Worm (Caenorhabditis elegans) whole organism, L3 larva: ENCODE measurements around the gene nstp-3.
"Not testable (repeated sequence)": the region's sequence is repeated elsewhere in the genome, so short reads cannot be mapped to it uniquely, and the experiment has no call there.

Experiments
- R02D3.7 ChIP-seq: fragments of 150-350 bp; optimal IDR thresholded peaks from 2 replicates; lab custom pipeline; 2014; ENCODE audit warnings: missing biosample characterization, missing genetic modification characterization
- ZK546.5 ChIP-seq: sonication (generic microtip); optimal IDR thresholded peaks from 2 replicates; lab custom pipeline; 2017; ENCODE audit warnings: missing biosample characterization, missing genetic modification characterization
- aly-2 ChIP-seq: fragments of 150-350 bp; optimal IDR thresholded peaks from 2 replicates; lab custom pipeline; 2014; ENCODE audit warnings: missing biosample characterization, missing genetic modification characterization
- ama-1 ChIP-seq: fragments of 150-350 bp; optimal IDR thresholded peaks from 2 replicates; lab custom pipeline; 2018
- ceh-28 ChIP-seq: fragments of 150-350 bp; optimal IDR thresholded peaks from 2 replicates; lab custom pipeline; 2014; ENCODE audit warnings: missing biosample characterization, missing genetic modification reagents, missing genetic modification characterization
- ceh-82 ChIP-seq: fragments of 150-350 bp; optimal IDR thresholded peaks from 2 replicates; lab custom pipeline; 2014; ENCODE audit warnings: missing biosample characterization, missing genetic modification characterization
- ceh-9 ChIP-seq: sonication (generic microtip); optimal IDR thresholded peaks from 2 replicates; lab custom pipeline; 2018; ENCODE audit warnings: missing biosample characterization, missing genetic modification characterization
- daf-12 ChIP-seq: fragments of 150-350 bp; optimal IDR thresholded peaks from 2 replicates; lab custom pipeline; 2014; ENCODE audit warnings: missing biosample characterization, missing genetic modification reagents, missing genetic modification characterization
- egl-27 ChIP-seq: sonication (generic microtip); optimal IDR thresholded peaks from 4 replicates; lab custom pipeline; 2017; ENCODE audit warnings: missing biosample characterization, missing genetic modification reagents, missing genetic modification characterization
- egl-5 ChIP-seq: fragments of 150-350 bp; optimal IDR thresholded peaks from 2 replicates; lab custom pipeline; 2017; ENCODE audit warnings: missing biosample characterization, missing genetic modification reagents, missing genetic modification characterization, inconsistent platforms
- elt-1 ChIP-seq: fragments of 150-350 bp; optimal IDR thresholded peaks from 2 replicates; lab custom pipeline; 2014; ENCODE audit warnings: missing biosample characterization, missing genetic modification characterization
- elt-2 ChIP-seq: sonication (generic microtip); optimal IDR thresholded peaks from 2 replicates; lab custom pipeline; 2016; ENCODE audit warnings: missing genetic modification reagents, mild to moderate bottlenecking, missing genetic modification characterization, missing compliant biosample characterization
- fkh-2 ChIP-seq: fragments of 150-350 bp; optimal IDR thresholded peaks from 2 replicates; lab custom pipeline; 2014; ENCODE audit warnings: missing biosample characterization, missing genetic modification reagents, missing genetic modification characterization
- fos-1 ChIP-seq: fragments of 150-350 bp; optimal IDR thresholded peaks from 2 replicates; lab custom pipeline; 2014; ENCODE audit warnings: missing biosample characterization, missing genetic modification characterization
- hmg-11 ChIP-seq: sonication (generic microtip); optimal IDR thresholded peaks from 2 replicates; lab custom pipeline; 2016; ENCODE audit warnings: missing genetic modification characterization, missing compliant biosample characterization
- lin-15B ChIP-seq: fragments of 150-350 bp; optimal IDR thresholded peaks from 2 replicates; lab custom pipeline; 2014; ENCODE audit warnings: missing biosample characterization, missing genetic modification characterization
- lin-39 ChIP-seq: fragments of 150-350 bp; optimal IDR thresholded peaks from 2 replicates; lab custom pipeline; 2018; ENCODE audit warnings: missing biosample characterization, missing genetic modification reagents, missing genetic modification characterization
- lsy-12 ChIP-seq: sonication (generic microtip); optimal IDR thresholded peaks from 2 replicates; lab custom pipeline; 2016; ENCODE audit warnings: mild to moderate bottlenecking, missing genetic modification characterization, missing compliant biosample characterization
- mml-1 ChIP-seq: fragments of 150-350 bp; sonication (generic microtip); optimal IDR thresholded peaks from 3 replicates; lab custom pipeline; 2014; ENCODE audit warnings: missing biosample characterization, missing genetic modification characterization
- nhr-23 ChIP-seq: fragments of 150-350 bp; optimal IDR thresholded peaks from 2 replicates; lab custom pipeline; 2014; ENCODE audit warnings: missing biosample characterization, missing genetic modification reagents, missing genetic modification characterization
- nhr-237 ChIP-seq: fragments of 150-350 bp; optimal IDR thresholded peaks from 2 replicates; lab custom pipeline; 2014; ENCODE audit warnings: missing biosample characterization, missing genetic modification characterization
- nhr-25 ChIP-seq: sonication (generic microtip); optimal IDR thresholded peaks from 2 replicates; lab custom pipeline; 2017; ENCODE audit warnings: missing biosample characterization, missing genetic modification characterization
- nhr-28 ChIP-seq: fragments of 150-350 bp; optimal IDR thresholded peaks from 2 replicates; lab custom pipeline; 2014; ENCODE audit warnings: missing biosample characterization, missing genetic modification characterization
- nhr-43 ChIP-seq: sonication (generic microtip); optimal IDR thresholded peaks from 2 replicates; lab custom pipeline; 2016; ENCODE audit warnings: mild to moderate bottlenecking, missing genetic modification characterization, missing compliant biosample characterization; ENCODE audit not compliant: poor library complexity, severe bottlenecking
- nhr-67 ChIP-seq: fragments of 150-350 bp; optimal IDR thresholded peaks from 2 replicates; lab custom pipeline; 2014; ENCODE audit warnings: missing biosample characterization, missing genetic modification characterization
- nhr-76 ChIP-seq: fragments of 150-350 bp; sonication (generic microtip); optimal IDR thresholded peaks from 5 replicates; lab custom pipeline; 2014; ENCODE audit warnings: missing biosample characterization, missing genetic modification characterization
- nhr-77 ChIP-seq: fragments of 150-350 bp; optimal IDR thresholded peaks from 2 replicates; lab custom pipeline; 2014; ENCODE audit warnings: missing biosample characterization, missing genetic modification characterization
- pqm-1 ChIP-seq: fragments of 150-350 bp; optimal IDR thresholded peaks from 2 replicates; lab custom pipeline; 2017; ENCODE audit warnings: missing biosample characterization, missing genetic modification characterization, inconsistent platforms
- snpc-4 ChIP-seq: fragments of 150-350 bp; optimal IDR thresholded peaks from 2 replicates; lab custom pipeline; 2014; ENCODE audit warnings: missing biosample characterization, missing genetic modification characterization
- tbx-2 ChIP-seq: sonication (generic microtip); optimal IDR thresholded peaks from 2 replicates; lab custom pipeline; 2016; ENCODE audit warnings: mild to moderate bottlenecking, missing genetic modification characterization, missing compliant biosample characterization
- unc-39 ChIP-seq: sonication (generic microtip); optimal IDR thresholded peaks from 4 replicates; lab custom pipeline; 2017; ENCODE audit warnings: missing biosample characterization, missing genetic modification characterization
- unc-62 ChIP-seq: fragments of 150-350 bp; sonication (generic microtip); optimal IDR thresholded peaks from 4 replicates; lab custom pipeline; 2014; ENCODE audit warnings: missing biosample characterization, missing genetic modification reagents, missing genetic modification characterization
- zag-1 ChIP-seq: fragments of 150-350 bp; optimal IDR thresholded peaks from 2 replicates; lab custom pipeline; 2014; ENCODE audit warnings: missing biosample characterization, missing genetic modification characterization
- ztf-4 ChIP-seq: fragments of 150-350 bp; optimal IDR thresholded peaks from 2 replicates; lab custom pipeline; 2014; ENCODE audit warnings: missing biosample characterization, missing genetic modification characterization

nstp-3 gene

ce11 chrV:5760132-5760531, 37.9 kb downstream of the nstp-3 start, which contains the start of gene C53A3.1:
C53A3.1 (minus strand) TSS chrV:5760232.
- TF ChIP-seq ceh-82 (tag; lab: Kevin White, UChicago) (no peak), nhr-77 (tag; lab: Kevin White, UChicago) (no peak), aly-2 (tag; lab: Kevin White, UChicago) (no peak), daf-12 (tag; lab: Kevin White, UChicago) (no peak), lin-39 (tag; lab: Kevin White, UChicago) (no peak), snpc-4 (tag; lab: Kevin White, UChicago) (no peak), nhr-237 (tag; lab: Kevin White, UChicago) (no peak), nhr-28 (no peak), egl-5 (tag; lab: Kevin White, UChicago) (no peak), mml-1 (tag; lab: Kevin White, UChicago) (no peak), R02D3.7 (tag; lab: Kevin White, UChicago) (no peak), pqm-1 (no peak), nhr-23 (tag; lab: Kevin White, UChicago) (no peak), hmg-11 (tag; lab: Kevin White, UChicago) (no peak), zag-1 (no peak), elt-1 (tag; lab: Kevin White, UChicago) (no peak)

- TF ChIP-seq nhr-25 (tag; lab: Kevin White, UChicago) (no peak), fkh-2 (tag; lab: Kevin White, UChicago) (no peak), ama-1 (lab: Kevin White, UChicago) (no peak), ZK546.5 (tag; lab: Kevin White, UChicago) (no peak), nhr-23 (tag; lab: Kevin White, UChicago) (no peak)
These were observed 39.3 kb downstream of the nstp-3 start, which contains the start of gene C53A3.4 for ce11 chrV:5758780-5759179. C53A3.4 (minus strand) TSS chrV:5758880.

- TF ChIP-seq ama-1 (lab: Kevin White, UChicago), result no peak
- TF ChIP-seq ZK546.5 (tag; lab: Kevin White, UChicago), result no peak
- no peak for TF ChIP-seq nhr-25 (tag; lab: Kevin White, UChicago)
- no peak for TF ChIP-seq ztf-4 (tag; lab: Kevin White, UChicago)
- no peak for TF ChIP-seq egl-27 (tag; lab: Kevin White, UChicago)
- TF ChIP-seq, all 47 proteins: peak for 0
These were observed 41.8 kb downstream of the nstp-3 start, which contains the start of gene C53A3.3 for ce11 chrV:5756193-5756592. C53A3.3 (plus strand) TSS chrV:5756493.

ce11 chrV:5755203-5755693, 42.8 kb downstream of the nstp-3 start, which contains the start of gene K09H11.11:
K09H11.11 (minus strand) TSS chrV:5755253.
- not testable (repeated sequence) for TF ChIP-seq nhr-43 (tag; lab: Kevin White, UChicago); ceh-82 (tag; lab: Kevin White, UChicago); unc-62 (GFP tag; lab: Kevin White, UChicago)

- TF ChIP-seq ceh-9 (tag; lab: Kevin White, UChicago) (no peak), ceh-28 (no peak), lin-15B (tag; lab: Kevin White, UChicago) (no peak), unc-39 (tag; lab: Kevin White, UChicago) (no peak), aly-2 (tag; lab: Kevin White, UChicago) (no peak), R02D3.7 (tag; lab: Kevin White, UChicago) (no peak), nhr-67 (no peak)
These were observed 44.6 kb downstream of the nstp-3 start, which contains the start of gene pgph-1 for ce11 chrV:5753432-5753831. pgph-1 (minus strand) TSS chrV:5753532.

- no peak for TF ChIP-seq unc-39 (tag; lab: Kevin White, UChicago)
- TF ChIP-seq pqm-1, result peak; percentile 36
- no peak for TF ChIP-seq nhr-76
- no peak for TF ChIP-seq lsy-12
- no peak for TF ChIP-seq tbx-2 (tag; lab: Kevin White, UChicago)
- no peak for TF ChIP-seq aly-2 (tag; lab: Kevin White, UChicago)
- peak; percentile 31 for TF ChIP-seq elt-2 (tag; lab: Kevin White, UChicago)
- TF ChIP-seq fos-1 (tag; lab: Kevin White, UChicago), result no peak
- no peak for TF ChIP-seq unc-62 (GFP tag; lab: Kevin White, UChicago)
- no peak for TF ChIP-seq nhr-25 (tag; lab: Kevin White, UChicago)
These were observed 50.5 kb downstream of the nstp-3 start, which contains the start of gene acds-10 for ce11 chrV:5747519-5747918. acds-10 (plus strand) TSS chrV:5747819.
